Worm (Caenorhabditis elegans) whole organism, late embryonic: ENCODE data around the gene F09A5.3.

Experiments
- C08G9.2 ChIP-seq: sonication (generic microtip); optimal IDR thresholded peaks from 2 replicates; lab custom pipeline; 2016; ENCODE audit warnings: mild to moderate bottlenecking, missing genetic modification characterization, moderate library complexity, missing compliant biosample characterization
- K02D7.2 ChIP-seq: sonication (generic microtip); optimal IDR thresholded peaks from 2 replicates; lab custom pipeline; 2017; ENCODE audit warnings: mild to moderate bottlenecking, missing genetic modification characterization, missing compliant biosample characterization
- K09A11.1 ChIP-seq: sonication (generic microtip); optimal IDR thresholded peaks from 2 replicates; lab custom pipeline; 2017; ENCODE audit warnings: antibody characterized with exemption, mild to moderate bottlenecking, missing genetic modification characterization, missing compliant biosample characterization; ENCODE audit not compliant: insufficient read depth
- T23F11.4 ChIP-seq: fragments of 200-800 bp; sonication (Bioruptor generic); optimal IDR thresholded peaks from 2 replicates; lab custom pipeline; 2018; ENCODE audit warnings: mild to moderate bottlenecking, missing genetic modification characterization, missing compliant biosample characterization
- Y22D7AL.16 ChIP-seq: sonication (generic microtip); optimal IDR thresholded peaks from 2 replicates; lab custom pipeline; 2016; ENCODE audit warnings: missing genetic modification characterization, missing compliant biosample characterization
- ceh-18 ChIP-seq: sonication (generic microtip); optimal IDR thresholded peaks from 2 replicates; lab custom pipeline; 2016; ENCODE audit warnings: missing genetic modification characterization, missing compliant biosample characterization
- ceh-19 ChIP-seq: fragments of 200-800 bp; sonication (Bioruptor generic); optimal IDR thresholded peaks from 2 replicates; lab custom pipeline; 2018; ENCODE audit warnings: mild to moderate bottlenecking, missing genetic modification characterization, missing compliant biosample characterization
- ceh-2 ChIP-seq: sonication (generic microtip); optimal IDR thresholded peaks from 2 replicates; lab custom pipeline; 2016; ENCODE audit warnings: missing genotype, missing genetic modification characterization, missing compliant biosample characterization
- ceh-24 ChIP-seq: sonication (generic microtip); optimal IDR thresholded peaks from 2 replicates; lab custom pipeline; 2016; ENCODE audit warnings: mild to moderate bottlenecking, missing genetic modification characterization, missing compliant biosample characterization
- ceh-30 ChIP-seq: fragments of 150-350 bp; optimal IDR thresholded peaks from 2 replicates; lab custom pipeline; 2014; ENCODE audit warnings: missing biosample characterization, missing genetic modification characterization
- ceh-34 ChIP-seq: sonication (generic microtip); optimal IDR thresholded peaks from 2 replicates; lab custom pipeline; 2016; ENCODE audit warnings: mild to moderate bottlenecking, missing genetic modification characterization, missing compliant biosample characterization
- ceh-45 ChIP-seq: fragments of 200-800 bp; sonication (Bioruptor generic); IDR thresholded peaks from 2 replicates; pipeline ENCODE4 v1.3.6; 2022; ENCODE audit warnings: missing genetic modification reagents, missing genetic modification characterization, missing compliant biosample characterization
- ceh-48 ChIP-seq: sonication (generic microtip); optimal IDR thresholded peaks from 2 replicates; lab custom pipeline; 2016; ENCODE audit warnings: missing genetic modification characterization, inconsistent platforms, missing compliant biosample characterization
- ceh-6 ChIP-seq: fragments of 200-800 bp; sonication (Bioruptor generic); optimal IDR thresholded peaks from 2 replicates; lab custom pipeline; 2018; ENCODE audit warnings: mild to moderate bottlenecking, missing genetic modification characterization, missing compliant biosample characterization
- ceh-9 ChIP-seq: sonication (generic microtip); optimal IDR thresholded peaks from 2 replicates; lab custom pipeline; 2016; ENCODE audit warnings: mild to moderate bottlenecking, missing genetic modification characterization, inconsistent platforms, missing compliant biosample characterization
- dve-1 ChIP-seq: sonication (generic microtip); optimal IDR thresholded peaks from 2 replicates; lab custom pipeline; 2017; ENCODE audit warnings: antibody characterized with exemption, mild to moderate bottlenecking, missing genetic modification characterization, missing compliant biosample characterization
- elt-2 ChIP-seq: sonication (generic microtip); optimal IDR thresholded peaks from 2 replicates; lab custom pipeline; 2016; ENCODE audit warnings: missing genetic modification reagents, missing genetic modification characterization, missing compliant biosample characterization
- elt-4 ChIP-seq: sonication (generic microtip); optimal IDR thresholded peaks from 2 replicates; lab custom pipeline; 2016; ENCODE audit warnings: missing genetic modification characterization, missing compliant biosample characterization
- fax-1 ChIP-seq: sonication (generic microtip); optimal IDR thresholded peaks from 2 replicates; lab custom pipeline; 2016; ENCODE audit warnings: missing genotype, missing genetic modification characterization, missing compliant biosample characterization
- fkh-10 ChIP-seq: fragments of 150-350 bp; optimal IDR thresholded peaks from 2 replicates; lab custom pipeline; 2014; ENCODE audit warnings: missing biosample characterization, missing genetic modification reagents, missing genetic modification characterization
- fkh-6 ChIP-seq: sonication (generic microtip); optimal IDR thresholded peaks from 2 replicates; lab custom pipeline; 2016; ENCODE audit warnings: missing genetic modification characterization, missing compliant biosample characterization
- gmeb-2 ChIP-seq: sonication (generic microtip); optimal IDR thresholded peaks from 2 replicates; lab custom pipeline; 2016; ENCODE audit warnings: missing genetic modification characterization, inconsistent platforms, missing compliant biosample characterization
- hlh-13 ChIP-seq: fragments of 200-800 bp; sonication (Bioruptor generic); optimal IDR thresholded peaks from 2 replicates; lab custom pipeline; 2018; ENCODE audit warnings: mild to moderate bottlenecking, missing genetic modification characterization, missing compliant biosample characterization
- lin-11 ChIP-seq: fragments of 200-800 bp; sonication (Bioruptor generic); optimal IDR thresholded peaks from 2 replicates; lab custom pipeline; 2018; ENCODE audit warnings: mild to moderate bottlenecking, missing genetic modification characterization, missing compliant biosample characterization
- madf-2 ChIP-seq: sonication (generic microtip); optimal IDR thresholded peaks from 2 replicates; lab custom pipeline; 2017; ENCODE audit warnings: missing genetic modification characterization, missing compliant biosample characterization
- mec-3 ChIP-seq: sonication (generic microtip); optimal IDR thresholded peaks from 2 replicates; lab custom pipeline; 2016; ENCODE audit warnings: borderline replicate concordance, missing genetic modification characterization, missing compliant biosample characterization
- nhr-11 ChIP-seq: fragments of 150-350 bp; optimal IDR thresholded peaks from 2 replicates; lab custom pipeline; 2014; ENCODE audit warnings: missing biosample characterization, missing genetic modification characterization
- npax-4 ChIP-seq: sonication (generic microtip); optimal IDR thresholded peaks from 2 replicates; lab custom pipeline; 2016; ENCODE audit warnings: missing genetic modification characterization, missing compliant biosample characterization
- odd-2 ChIP-seq: sonication (generic microtip); optimal IDR thresholded peaks from 2 replicates; lab custom pipeline; 2017; ENCODE audit warnings: antibody characterized with exemption, mild to moderate bottlenecking, missing genetic modification characterization, missing compliant biosample characterization
- pag-3 ChIP-seq: sonication (generic microtip); optimal IDR thresholded peaks from 2 replicates; lab custom pipeline; 2016; ENCODE audit warnings: missing compliant biosample characterization, missing genetic modification characterization, borderline replicate concordance
- pat-9 ChIP-seq: fragments of 200-800 bp; sonication (Bioruptor generic); optimal IDR thresholded peaks from 2 replicates; lab custom pipeline; 2018; ENCODE audit warnings: mild to moderate bottlenecking, missing genetic modification characterization, moderate library complexity, missing compliant biosample characterization
- pha-4 ChIP-seq: fragments of 150-350 bp; optimal IDR thresholded peaks from 2 replicates; lab custom pipeline; 2018; ENCODE audit warnings: missing biosample characterization, missing genetic modification reagents, missing genetic modification characterization
- pqm-1 ChIP-seq: sonication (generic microtip); optimal IDR thresholded peaks from 2 replicates; lab custom pipeline; 2016; ENCODE audit warnings: missing genetic modification characterization, missing compliant biosample characterization
- pros-1 ChIP-seq: fragments of 150-350 bp; optimal IDR thresholded peaks from 2 replicates; lab custom pipeline; 2014; ENCODE audit warnings: missing biosample characterization, missing genetic modification reagents, missing genetic modification characterization
- ref-2 ChIP-seq: sonication (generic microtip); optimal IDR thresholded peaks from 2 replicates; lab custom pipeline; 2016; ENCODE audit warnings: missing genetic modification characterization, missing compliant biosample characterization
- rnt-1 ChIP-seq: sonication (generic microtip); optimal IDR thresholded peaks from 2 replicates; lab custom pipeline; 2016; ENCODE audit warnings: missing genetic modification characterization, missing compliant biosample characterization
- sdc-2 ChIP-seq: sonication (generic microtip); optimal IDR thresholded peaks from 2 replicates; lab custom pipeline; 2016; ENCODE audit warnings: missing genotype, missing genetic modification characterization, missing compliant biosample characterization
- sox-2 ChIP-seq: fragments of 200-800 bp; sonication (Bioruptor generic); IDR thresholded peaks from 2 replicates; pipeline ENCODE4 v1.3.6; 2022; ENCODE audit warnings: missing genetic modification reagents, missing genetic modification characterization, missing compliant biosample characterization
- sox-4 ChIP-seq: sonication (generic microtip); optimal IDR thresholded peaks from 2 replicates; lab custom pipeline; 2017; ENCODE audit warnings: mild to moderate bottlenecking, missing genetic modification characterization, inconsistent platforms, missing compliant biosample characterization
- syd-9 ChIP-seq: sonication (generic microtip); optimal IDR thresholded peaks from 2 replicates; lab custom pipeline; 2016; ENCODE audit warnings: mild to moderate bottlenecking, missing genetic modification characterization, moderate library complexity, missing compliant biosample characterization
- tbx-7 ChIP-seq: sonication (generic microtip); optimal IDR thresholded peaks from 2 replicates; lab custom pipeline; 2016; ENCODE audit warnings: missing genotype, missing genetic modification characterization, missing compliant biosample characterization
- ttx-3 ChIP-seq: sonication (generic microtip); optimal IDR thresholded peaks from 2 replicates; lab custom pipeline; 2016; ENCODE audit warnings: missing genetic modification reagents, missing genetic modification characterization, missing compliant biosample characterization
- unc-3 ChIP-seq, 2 experiments: fragments of 200-800 bp in 1 of 2; sonication (Bioruptor generic) in 1 of 2; sonication (generic microtip) in 1 of 2; conservative IDR thresholded peaks in 1 of 2; optimal IDR thresholded peaks in 1 of 2; 2 replicates each; pipeline versions ENCODE4 v1.3.6 to Lab custom; 2016 to 2022; ENCODE audit warnings: missing compliant biosample characterization in 2 of 2, missing genetic modification characterization in 2 of 2, missing genetic modification reagents in 1 of 2
- unc-55 ChIP-seq: sonication (generic microtip); optimal IDR thresholded peaks from 2 replicates; lab custom pipeline; 2017; ENCODE audit warnings: missing biosample characterization, missing genetic modification reagents, missing genetic modification characterization
- unc-86 ChIP-seq: sonication (generic microtip); optimal IDR thresholded peaks from 2 replicates; lab custom pipeline; 2016; ENCODE audit warnings: missing genetic modification characterization, missing compliant biosample characterization
- zip-5 ChIP-seq: sonication (generic microtip); optimal IDR thresholded peaks from 2 replicates; lab custom pipeline; 2016; ENCODE audit warnings: missing genetic modification characterization, missing compliant biosample characterization
- ztf-16 ChIP-seq: sonication (generic microtip); optimal IDR thresholded peaks from 2 replicates; lab custom pipeline; 2017; ENCODE audit warnings: missing genetic modification characterization, missing compliant biosample characterization

Gene F09A5.3

ce11 chrX:13116380-13116779 is 25.0 kb upstream of the F09A5.3 start:
- TF ChIP-seq unc-3 (GFP tag; conservative IDR thresholded peaks at IDR 0.05; lab: Robert Waterston, UW) (no peak), unc-3 (tag; optimal IDR thresholded peaks at IDR 0.05; lab: Kevin White, UChicago) (no peak), ceh-34 (tag; lab: Kevin White, UChicago) (no peak), ceh-48 (tag; lab: Kevin White, UChicago) (no peak)

ce11 chrX:13119900-13120299 is 21.5 kb upstream of the F09A5.3 start:
- TF ChIP-seq ref-2 = no peak

- TF ChIP-seq ref-2 (peak; percentile 66), odd-2 (tag; lab: Kevin White, UChicago) (peak; percentile 74), ceh-34 (tag; lab: Kevin White, UChicago) (peak; percentile 96), rnt-1 (tag; lab: Kevin White, UChicago) (peak; percentile 49), pat-9 (tag; lab: Kevin White, UChicago) (peak; percentile 96), pqm-1 (tag; lab: Kevin White, UChicago) (peak; percentile 43), npax-4 (tag; lab: Kevin White, UChicago) (peak; percentile 56), unc-86 (peak; percentile 92), ceh-24 (tag; lab: Kevin White, UChicago) (peak; percentile 86), nhr-11 (tag; lab: Kevin White, UChicago) (no peak), pag-3 (no peak), ceh-2 (tag; lab: Kevin White, UChicago) (peak; percentile 83), ztf-16 (tag; lab: Kevin White, UChicago) (peak; percentile 87), ceh-9 (peak; percentile 89), syd-9 (peak; percentile 75), ceh-6 (GFP tag; lab: Kevin White, UChicago) (peak; percentile 95), hlh-13 (GFP tag; lab: Kevin White, UChicago) (peak; percentile 87), Y22D7AL.16 (tag; lab: Kevin White, UChicago) (peak; percentile 87), C08G9.2 (tag; lab: Kevin White, UChicago) (peak; percentile 91), ceh-19 (peak; percentile 92), ceh-18 (tag; lab: Kevin White, UChicago) (peak; percentile 61), sox-2 (GFP tag; lab: Robert Waterston, UW) (peak; percentile 93), unc-55 (no peak), zip-5 (tag; lab: Kevin White, UChicago) (peak; percentile 52), gmeb-2 (tag; lab: Kevin White, UChicago) (peak; percentile 92), fkh-10 (GFP tag; lab: Kevin White, UChicago) (no peak), madf-2 (tag; lab: Kevin White, UChicago) (peak; percentile 69), fkh-6 (tag; lab: Kevin White, UChicago) (peak; percentile 79), K02D7.2 (tag; lab: Kevin White, UChicago) (peak; percentile 90), ceh-30 (tag; lab: Kevin White, UChicago) (no peak), T23F11.4 (GFP tag; lab: Kevin White, UChicago) (peak; percentile 83), pros-1 (peak; percentile 37), ceh-48 (tag; lab: Kevin White, UChicago) (peak; percentile 73), elt-2 (tag; lab: Kevin White, UChicago) (peak; percentile 97), ceh-45 (peak; percentile 95), unc-3 (GFP tag; conservative IDR thresholded peaks at IDR 0.05; lab: Robert Waterston, UW) (peak; percentile 97), unc-3 (tag; optimal IDR thresholded peaks at IDR 0.05; lab: Kevin White, UChicago) (peak; percentile 62), fax-1 (peak; percentile 59), tbx-7 (peak; percentile 7), mec-3 (no peak), elt-4 (tag; lab: Kevin White, UChicago) (no peak), lin-11 (tag; lab: Kevin White, UChicago) (peak; percentile 92), K09A11.1 (tag; lab: Kevin White, UChicago) (peak; percentile 89), pha-4 (tag; lab: Kevin White, UChicago) (no peak), ttx-3 (tag; lab: Kevin White, UChicago) (peak; percentile 93), sdc-2 (peak; percentile 93), dve-1 (tag; lab: Kevin White, UChicago) (peak; percentile 46), sox-4 (tag; lab: Kevin White, UChicago) (peak; percentile 97)
Observed at ce11 chrX:13121104-13121503, 20.3 kb upstream of the F09A5.3 start.
